Worm (Caenorhabditis elegans): ENCODE results near the gene lact-4.

Gene lact-4

ce11 chrII:8514729-8515128 is 34.5 kb upstream of the lact-4 start, which contains the start of gene ctg-2:
ctg-2 (plus strand) TSS chrII:8515054.
- TF ChIP-seq nhr-80 (tag; optimal IDR thresholded peaks at IDR 0.05) = peak; percentile 78
- TF ChIP-seq egl-18 (GFP tag; IDR thresholded peaks at IDR 0.05) = no peak
- no peak for TF ChIP-seq ccch-3 (GFP tag; optimal IDR thresholded peaks at IDR 0.05)

- TF ChIP-seq ama-1 (optimal IDR thresholded peaks at IDR 0.05) (no peak), ama-1 (GFP tag; optimal IDR thresholded peaks at IDR 0.05) (no peak), pbrm-1 (GFP tag; IDR thresholded peaks at IDR 0.05) (no peak), Y79H2A.3 (GFP tag; conservative IDR thresholded peaks at IDR 0.05) (no peak), rpc-1 (optimal IDR thresholded peaks at IDR 0.05) (no peak), rpc-1 (tag; optimal IDR thresholded peaks at IDR 0.05) (no peak), lin-40 (tag; optimal IDR thresholded peaks at IDR 0.05) (no peak), aptf-3 (GFP tag; IDR thresholded peaks at IDR 0.05) (no peak), ceh-27 (GFP tag; optimal IDR thresholded peaks at IDR 0.05) (no peak), bed-2 (GFP tag; IDR thresholded peaks at IDR 0.05) (no peak)
Measured at ce11 chrII:8508956-8509355, 28.7 kb upstream of the lact-4 start, which contains the start of gene T13H5.1. T13H5.1 (minus strand) TSS chrII:8509056.

- TF ChIP-seq B0261.1 (tag; optimal IDR thresholded peaks at IDR 0.05) (no peak), nhr-80 (tag; optimal IDR thresholded peaks at IDR 0.05) (peak; percentile 54)
Measured at ce11 chrII:8506759-8507158, 26.5 kb upstream of the lact-4 start.

ce11 chrII:8504074-8504724 is 23.9 kb upstream of the lact-4 start:
- TF ChIP-seq zfh-2 (GFP tag; conservative IDR thresholded peaks at IDR 0.05) (no peak), mxl-1 (tag; optimal IDR thresholded peaks at IDR 0.05) (no peak), lin-35 (GFP tag; optimal IDR thresholded peaks at IDR 0.05) (no peak), nhr-27 (tag; optimal IDR thresholded peaks at IDR 0.05) (no peak), ztf-6 (GFP tag; IDR thresholded peaks at IDR 0.05) (no peak), Y53G8AR.9 (GFP tag; conservative IDR thresholded peaks at IDR 0.05) (no peak), madf-6 (GFP tag; IDR thresholded peaks at IDR 0.05) (no peak)

ce11 chrII:8499021-8499420 is 18.7 kb upstream of the lact-4 start:
- TF ChIP-seq cebp-1 (GFP tag; IDR thresholded peaks at IDR 0.05) (no peak), cebp-1 (tag; optimal IDR thresholded peaks at IDR 0.05) (peak; percentile 11), atf-7 (tag; optimal IDR thresholded peaks at IDR 0.05) (no peak), fkh-3 (tag; optimal IDR thresholded peaks at IDR 0.05) (no peak), bed-2 (GFP tag; IDR thresholded peaks at IDR 0.05) (0 out of 2 replicates have a peak, but pooled peaks have one; percentile 7)

- no peak for TF ChIP-seq nhr-120 (GFP tag; IDR thresholded peaks at IDR 0.05)
- TF ChIP-seq snpc-1.1 (tag; optimal IDR thresholded peaks at IDR 0.05; ENCODE audit: insufficient read depth) = no peak
- no peak for TF ChIP-seq atf-7 (tag; optimal IDR thresholded peaks at IDR 0.05)
- no peak for TF ChIP-seq B0019.2 (GFP tag; conservative IDR thresholded peaks at IDR 0.05)
- TF ChIP-seq madf-3 (GFP tag; IDR thresholded peaks at IDR 0.05) = no peak
- no peak for TF ChIP-seq F49E8.2 (tag; optimal IDR thresholded peaks at IDR 0.05; ENCODE audit: insufficient read depth)
- no peak for TF ChIP-seq K11D2.4 (GFP tag; IDR thresholded peaks at IDR 0.05)
- TF ChIP-seq nfya-1 (tag; optimal IDR thresholded peaks at IDR 0.05; ENCODE audit: borderline replicate concordance, insufficient read depth) = no peak
- no peak for TF ChIP-seq chd-7 (tag; optimal IDR thresholded peaks at IDR 0.05)
- no peak for TF ChIP-seq lin-54 (GFP tag; optimal IDR thresholded peaks at IDR 0.05)
- TF ChIP-seq mes-4 (tag; optimal IDR thresholded peaks at IDR 0.05) = no peak
Measured at ce11 chrII:8498173-8498572, 17.9 kb upstream of the lact-4 start.

Data from whole organism, young adult.